Worm (Caenorhabditis elegans) whole organism, L1 larva: Measurements from ENCODE around the gene copd-1.
A peak's percentile ranks its signal among the peaks of the same experiment; 100 is the strongest.

Experiments used
- C16A3.4 ChIP-seq: fragments of 150-350 bp; optimal IDR thresholded peaks from 2 replicates; lab custom pipeline; 2014; ENCODE audit warnings: missing biosample characterization, missing genetic modification characterization
- C34B4.2 ChIP-seq: sonication (generic microtip); optimal IDR thresholded peaks from 2 replicates; lab custom pipeline; 2017; ENCODE audit warnings: mild to moderate bottlenecking, missing genetic modification characterization, missing compliant biosample characterization
- F16B12.6 ChIP-seq: fragments of 150-350 bp; optimal IDR thresholded peaks from 2 replicates; lab custom pipeline; 2014; ENCODE audit warnings: missing biosample characterization, missing genetic modification characterization
- Y116A8C.19 ChIP-seq: sonication (generic microtip); optimal IDR thresholded peaks from 2 replicates; lab custom pipeline; 2016; ENCODE audit warnings: missing compliant biosample characterization, missing genetic modification characterization, borderline replicate concordance
- aly-2 ChIP-seq: fragments of 150-350 bp; optimal IDR thresholded peaks from 2 replicates; lab custom pipeline; 2014; ENCODE audit warnings: missing biosample characterization, missing genetic modification characterization
- blmp-1 ChIP-seq: fragments of 150-350 bp; optimal IDR thresholded peaks from 2 replicates; lab custom pipeline; 2014; ENCODE audit warnings: missing biosample characterization, missing genetic modification characterization
- ceh-63 ChIP-seq: fragments of 200-800 bp; sonication (Bioruptor generic); optimal IDR thresholded peaks from 2 replicates; lab custom pipeline; 2018; ENCODE audit warnings: mild to moderate bottlenecking, missing genetic modification characterization, missing compliant biosample characterization
- ceh-8 ChIP-seq: fragments of 200-800 bp; sonication (Bioruptor generic); optimal IDR thresholded peaks from 2 replicates; lab custom pipeline; 2018; ENCODE audit warnings: mild to moderate bottlenecking, missing genetic modification characterization, moderate library complexity, missing compliant biosample characterization
- ceh-88 ChIP-seq: fragments of 200-800 bp; sonication (Bioruptor generic); IDR thresholded peaks from 2 replicates; pipeline ENCODE4 v1.3.6; 2022; ENCODE audit warnings: missing genetic modification characterization, missing compliant biosample characterization
- efl-1 ChIP-seq, 4 experiments: fragments of 150-350 bp; optimal IDR thresholded peaks in 3 of 4; peaks in 1 of 4; 1 replicate in 1 of 4; 2 replicates in 3 of 4; lab custom pipeline; 2014; ENCODE audit warnings: missing biosample characterization in 2 of 4, missing genetic modification characterization in 2 of 4, missing genetic modification reagents in 2 of 4
- egl-27 ChIP-seq, 2 experiments: fragments of 150-350 bp in 1 of 2; sonication (generic microtip); optimal IDR thresholded peaks; 3 replicates each; lab custom pipeline; 2017 to 2018; ENCODE audit warnings: missing biosample characterization in 2 of 2, missing genetic modification characterization in 2 of 2, missing genetic modification reagents in 2 of 2
- elt-2 ChIP-seq: sonication (generic microtip); optimal IDR thresholded peaks from 2 replicates; lab custom pipeline; 2016; ENCODE audit warnings: missing genetic modification characterization, mild to moderate bottlenecking, inconsistent platforms, missing compliant biosample characterization, missing genetic modification reagents
- hlh-17 ChIP-seq: fragments of 200-800 bp; sonication (Bioruptor generic); optimal IDR thresholded peaks from 2 replicates; lab custom pipeline; 2018; ENCODE audit warnings: missing genetic modification characterization, mild to moderate bottlenecking, missing compliant biosample characterization, moderate library complexity, borderline replicate concordance
- hlh-4 ChIP-seq: sonication (generic microtip); optimal IDR thresholded peaks from 2 replicates; lab custom pipeline; 2016; ENCODE audit warnings: mild to moderate bottlenecking, missing genetic modification characterization, missing compliant biosample characterization
- hpl-2 ChIP-seq: fragments of 150-350 bp; optimal IDR thresholded peaks from 2 replicates; lab custom pipeline; 2014; ENCODE audit warnings: missing biosample characterization, missing genetic modification reagents, missing genetic modification characterization
- irx-1 ChIP-seq: sonication (generic microtip); optimal IDR thresholded peaks from 2 replicates; lab custom pipeline; 2016; ENCODE audit warnings: missing genetic modification characterization, missing compliant biosample characterization
- jun-1 ChIP-seq: fragments of 150-350 bp; optimal IDR thresholded peaks from 2 replicates; lab custom pipeline; 2014; ENCODE audit warnings: missing biosample characterization, missing genetic modification reagents, missing genetic modification characterization
- lin-35 ChIP-seq, 2 experiments: fragments of 150-350 bp; optimal IDR thresholded peaks; 2 replicates each; lab custom pipeline; 2014; ENCODE audit warnings: missing biosample characterization in 2 of 2, missing genetic modification characterization in 2 of 2, missing genetic modification reagents in 2 of 2
- lir-3 ChIP-seq: sonication (generic microtip); optimal IDR thresholded peaks from 2 replicates; lab custom pipeline; 2016; ENCODE audit warnings: mild to moderate bottlenecking, missing genetic modification characterization, moderate library complexity, missing compliant biosample characterization; ENCODE audit not compliant: poor library complexity
- mdl-1 ChIP-seq, 2 experiments: fragments of 150-350 bp; optimal IDR thresholded peaks; 2 replicates each; lab custom pipeline; 2014 to 2017; ENCODE audit warnings: missing biosample characterization in 2 of 2, missing genetic modification characterization in 2 of 2, inconsistent platforms in 1 of 2
- nhr-11 ChIP-seq: fragments of 150-350 bp; optimal IDR thresholded peaks from 2 replicates; lab custom pipeline; 2014; ENCODE audit warnings: missing biosample characterization, missing genetic modification characterization
- nhr-12 ChIP-seq: sonication (generic microtip); optimal IDR thresholded peaks from 2 replicates; lab custom pipeline; 2017; ENCODE audit warnings: missing biosample characterization, missing genetic modification characterization
- nhr-237 ChIP-seq: fragments of 150-350 bp; optimal IDR thresholded peaks from 2 replicates; lab custom pipeline; 2014; ENCODE audit warnings: missing biosample characterization, missing genetic modification characterization
- nhr-47 ChIP-seq: sonication (generic microtip); optimal IDR thresholded peaks from 2 replicates; lab custom pipeline; 2016; ENCODE audit warnings: mild to moderate bottlenecking, missing genetic modification characterization, moderate library complexity, missing compliant biosample characterization
- nhr-71 ChIP-seq: sonication (generic microtip); optimal IDR thresholded peaks from 2 replicates; lab custom pipeline; 2016; ENCODE audit warnings: mild to moderate bottlenecking, missing genetic modification characterization, moderate library complexity, missing compliant biosample characterization
- nhr-77 ChIP-seq: fragments of 150-350 bp; optimal IDR thresholded peaks from 2 replicates; lab custom pipeline; 2014; ENCODE audit warnings: missing biosample characterization, missing genetic modification characterization
- nhr-84 ChIP-seq: sonication (generic microtip); optimal IDR thresholded peaks from 2 replicates; lab custom pipeline; 2017; ENCODE audit warnings: missing biosample characterization, missing genetic modification characterization
- pax-3 ChIP-seq: fragments of 200-800 bp; sonication (Bioruptor generic); optimal IDR thresholded peaks from 2 replicates; lab custom pipeline; 2018; ENCODE audit warnings: mild to moderate bottlenecking, missing genetic modification characterization, moderate library complexity, missing compliant biosample characterization
- pqm-1 ChIP-seq: sonication (generic microtip); optimal IDR thresholded peaks from 3 replicates; lab custom pipeline; 2017; ENCODE audit warnings: missing biosample characterization, missing genetic modification characterization
- rnt-1 ChIP-seq: sonication (generic microtip); optimal IDR thresholded peaks from 2 replicates; lab custom pipeline; 2016; ENCODE audit warnings: mild to moderate bottlenecking, missing genetic modification characterization, moderate library complexity, missing compliant biosample characterization
- skn-1 ChIP-seq: fragments of 150-350 bp; optimal IDR thresholded peaks from 2 replicates; lab custom pipeline; 2014; ENCODE audit warnings: missing biosample characterization, missing genetic modification characterization
- snu-23 ChIP-seq: sonication (generic microtip); optimal IDR thresholded peaks from 2 replicates; lab custom pipeline; 2016; ENCODE audit warnings: missing genetic modification characterization, missing compliant biosample characterization
- sox-4 ChIP-seq: sonication (generic microtip); optimal IDR thresholded peaks from 2 replicates; lab custom pipeline; 2016; ENCODE audit warnings: missing genetic modification characterization, missing compliant biosample characterization
- sup-37 ChIP-seq: fragments of 200-800 bp; sonication (Bioruptor generic); optimal IDR thresholded peaks from 2 replicates; lab custom pipeline; 2018; ENCODE audit warnings: mild to moderate bottlenecking, missing genetic modification characterization, missing compliant biosample characterization
- swsn-7 ChIP-seq: sonication (generic microtip); optimal IDR thresholded peaks from 2 replicates; lab custom pipeline; 2016; ENCODE audit warnings: missing genetic modification characterization, missing compliant biosample characterization
- tbx-2 ChIP-seq: sonication (generic microtip); optimal IDR thresholded peaks from 2 replicates; lab custom pipeline; 2016; ENCODE audit warnings: missing genetic modification characterization, missing compliant biosample characterization
- tlp-1 ChIP-seq: fragments of 150-350 bp; optimal IDR thresholded peaks from 2 replicates; lab custom pipeline; 2014; ENCODE audit warnings: missing biosample characterization, missing genetic modification characterization
- unc-130 ChIP-seq: fragments of 150-350 bp; optimal IDR thresholded peaks from 2 replicates; lab custom pipeline; 2017; ENCODE audit warnings: missing biosample characterization, missing genetic modification characterization, inconsistent platforms
- unc-62 ChIP-seq: fragments of 150-350 bp; optimal IDR thresholded peaks from 2 replicates; lab custom pipeline; 2014; ENCODE audit warnings: missing biosample characterization, missing genetic modification reagents, missing genetic modification characterization
- unc-86 ChIP-seq: sonication (generic microtip); optimal IDR thresholded peaks from 2 replicates; lab custom pipeline; 2016; ENCODE audit warnings: missing genetic modification characterization, missing compliant biosample characterization
- unc-98 ChIP-seq: fragments of 200-800 bp; sonication (Bioruptor generic); IDR thresholded peaks from 2 replicates; pipeline ENCODE4 v1.3.6; 2022; ENCODE audit warnings: missing genetic modification characterization, missing compliant biosample characterization
- vab-15 ChIP-seq: sonication (generic microtip); optimal IDR thresholded peaks from 2 replicates; lab custom pipeline; 2017; ENCODE audit warnings: missing genotype, mild to moderate bottlenecking, missing genetic modification characterization, missing compliant biosample characterization
- zip-4 ChIP-seq: fragments of 200-800 bp; sonication (Bioruptor generic); optimal IDR thresholded peaks from 2 replicates; lab custom pipeline; 2018; ENCODE audit warnings: mild to moderate bottlenecking, missing genetic modification characterization, moderate library complexity, missing compliant biosample characterization

Gene copd-1

DNA sequence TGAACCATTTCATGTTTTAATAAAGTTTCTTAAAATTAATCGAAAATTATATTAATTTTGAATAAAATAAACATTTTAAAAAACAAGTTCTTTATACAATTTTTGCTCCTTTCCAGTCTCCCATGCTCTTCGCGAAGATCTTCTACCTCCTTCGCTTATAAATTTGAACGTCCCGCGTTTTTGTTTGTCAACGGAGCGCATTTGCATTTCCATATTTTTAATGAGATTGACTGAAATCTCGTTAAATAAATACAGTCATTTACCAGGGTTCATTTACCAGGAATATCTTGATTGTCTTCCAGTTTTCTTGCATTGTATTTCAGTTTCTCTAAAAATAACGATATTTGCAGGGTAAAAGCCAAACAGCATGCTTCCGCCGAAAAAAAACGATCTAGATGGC lies 9.7 kb downstream of the copd-1 start, which contains the start of gene cmtr-2 (continued):
- TF ChIP-seq nhr-12 (tag; lab: Kevin White, UChicago) (no peak), ceh-8 (GFP tag; lab: Kevin White, UChicago) (no peak), nhr-237 (tag; lab: Kevin White, UChicago) (no peak), Y116A8C.19 (tag; lab: Kevin White, UChicago) (no peak), nhr-84 (tag; lab: Kevin White, UChicago) (no peak), zip-4 (GFP tag; lab: Kevin White, UChicago) (no peak)

DNA sequence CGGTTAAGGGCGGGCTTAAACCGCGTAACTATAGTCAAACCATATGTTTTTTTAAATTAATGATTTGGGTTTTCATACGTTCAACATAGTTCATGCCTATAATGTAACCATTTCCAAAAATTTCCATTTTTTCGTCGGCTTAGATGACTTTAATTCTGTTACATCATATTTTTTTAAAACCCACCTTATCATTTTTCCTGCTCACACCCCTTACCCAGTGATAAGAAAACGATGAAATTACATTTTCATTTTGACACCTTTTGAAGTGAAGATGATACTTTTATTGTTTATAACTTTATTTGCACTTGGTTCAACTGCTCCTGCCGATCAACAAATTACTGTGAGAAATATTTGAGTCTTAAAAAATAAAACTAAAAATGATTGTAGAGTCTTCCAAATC lies 12.5 kb downstream of the copd-1 start, which contains the start of gene ctsa-4.2:
Gene ctsa-4.2, plus strand, starts transcription at position 247 of the 400 bp plus-strand sequence.
- TF ChIP-seq efl-1 (optimal IDR thresholded peaks at IDR 0.05; lab: Kevin White, UChicago) = no peak
- peak in 1 of 2 experiments; percentile 76 for TF ChIP-seq efl-1 (GFP tag; optimal IDR thresholded peaks at IDR 0.05 in 1 of 2; lab: Kevin White, UChicago)
- TF ChIP-seq lin-35 (GFP tag; optimal IDR thresholded peaks at IDR 0.05; lab: Kevin White, UChicago) = peak in 1 of 2 experiments; percentile 16
- no peak for TF ChIP-seq vab-15 (tag; lab: Kevin White, UChicago)
- TF ChIP-seq elt-2 (tag; lab: Kevin White, UChicago) = peak; percentile 38
- TF ChIP-seq, all 84 proteins: peak for 3

ce11 chrIII:6610522-6610921 lies 14.2 kb downstream of the copd-1 start, which contains the start of gene srh-40:
Gene srh-40, plus strand, starts transcription at chrIII:6610822.
- TF ChIP-seq hlh-4 (tag; lab: Kevin White, UChicago) = peak; percentile 43
- no peak for TF ChIP-seq irx-1 (tag; lab: Kevin White, UChicago)
- TF ChIP-seq, all 84 proteins: peak for 1

- peak; percentile 67 for TF ChIP-seq blmp-1 (tag; lab: Kevin White, UChicago)
- TF ChIP-seq elt-2 (tag; lab: Kevin White, UChicago) = peak; percentile 9
- TF ChIP-seq jun-1 (tag; lab: Kevin White, UChicago) = peak; percentile 63
- TF ChIP-seq unc-86 (tag; lab: Kevin White, UChicago) = peak; percentile 63
- peak; percentile 82 for TF ChIP-seq swsn-7 (tag; lab: Kevin White, UChicago)
- no peak for TF ChIP-seq hlh-4 (tag; lab: Kevin White, UChicago)
- TF ChIP-seq hlh-17 = no peak
- peak; percentile 23 for TF ChIP-seq hpl-2 (GFP tag; lab: Kevin White, UChicago)
- peak; percentile 68 for TF ChIP-seq lir-3
- TF ChIP-seq nhr-47 (tag; lab: Kevin White, UChicago) = peak; percentile 87
- peak; percentile 91 for TF ChIP-seq nhr-71 (tag; lab: Kevin White, UChicago)
- TF ChIP-seq F16B12.6 (tag; lab: Kevin White, UChicago) = peak; percentile 63
- TF ChIP-seq egl-27 (tag; optimal IDR thresholded peaks at IDR 0.05; lab: Kevin White, UChicago) = no peak
- TF ChIP-seq sox-4 = peak; percentile 31
- no peak for TF ChIP-seq ceh-8 (GFP tag; lab: Kevin White, UChicago)
- TF ChIP-seq ceh-63 = no peak
- TF ChIP-seq C34B4.2 (tag; lab: Kevin White, UChicago) = no peak
- TF ChIP-seq tbx-2 (tag; lab: Kevin White, UChicago) = peak; percentile 87
- no peak for TF ChIP-seq unc-98 (GFP tag; lab: Robert Waterston, UW)
- TF ChIP-seq pax-3 = peak; percentile 9
- TF ChIP-seq nhr-237 (tag; lab: Kevin White, UChicago) = peak; percentile 59
- TF ChIP-seq sup-37 (GFP tag; lab: Kevin White, UChicago) = no peak
- TF ChIP-seq aly-2 (tag; lab: Kevin White, UChicago) = peak; percentile 28
- TF ChIP-seq pqm-1 (tag; lab: Kevin White, UChicago) = no peak
- no peak; the same call in 1 of the 2 replicates for TF ChIP-seq ceh-88 (GFP tag; lab: Robert Waterston, UW)
- TF ChIP-seq C16A3.4 = peak; percentile 86
- TF ChIP-seq tlp-1 (tag; lab: Kevin White, UChicago) = no peak
- peak; percentile 86 for TF ChIP-seq rnt-1 (tag; lab: Kevin White, UChicago)
- peak in 1 of 2 experiments; percentile 86 for TF ChIP-seq mdl-1 (tag; optimal IDR thresholded peaks at IDR 0.05; lab: Kevin White, UChicago)
- TF ChIP-seq skn-1 (tag; lab: Kevin White, UChicago) = peak; percentile 88
- TF ChIP-seq unc-62 (GFP tag; lab: Kevin White, UChicago) = no peak
- no peak for TF ChIP-seq Y116A8C.19 (tag; lab: Kevin White, UChicago)
- TF ChIP-seq unc-130 (tag; lab: Kevin White, UChicago) = peak; percentile 57
- no peak for TF ChIP-seq zip-4 (GFP tag; lab: Kevin White, UChicago)
- TF ChIP-seq snu-23 = peak; percentile 91
- TF ChIP-seq nhr-11 (tag; lab: Kevin White, UChicago) = no peak
- peak; percentile 63 for TF ChIP-seq nhr-77
Observed at ce11 chrIII:6608101-6608672, 16.6 kb downstream of the copd-1 start, which contains the start of the genes mdh-2 and F20H11.4. Gene mdh-2, minus strand, starts transcription at chrIII:6608106. Gene F20H11.4, plus strand, starts transcription at chrIII:6608622.
